Worm (Caenorhabditis elegans): ENCODE measurements around the gene F33C8.4.

F33C8.4 gene

ce11 chrX:14753514-14754076, 21.5 kb downstream of the F33C8.4 start, which contains the start of gene sucl-1 (continued):
- no peak for TF ChIP-seq Y95B8A.8 (GFP tag; IDR thresholded peaks at IDR 0.05)
- peak; percentile 32 for TF ChIP-seq snpc-4 (GFP tag; optimal IDR thresholded peaks at IDR 0.05)
- peak; percentile 68 to 75 (median 72) for TF ChIP-seq snpc-4 (tag; optimal IDR thresholded peaks at IDR 0.05)
- peak; percentile 56 for TF ChIP-seq tbp1 (GFP tag; optimal IDR thresholded peaks at IDR 0.05)
- TF ChIP-seq F10E7.11 (tag; optimal IDR thresholded peaks at IDR 0.05), result no peak
- TF ChIP-seq lag-1 (GFP tag; IDR thresholded peaks at IDR 0.05), result no peak
- TF ChIP-seq ceh-27 (GFP tag; optimal IDR thresholded peaks at IDR 0.05), result peak; percentile 90
- no peak for TF ChIP-seq ceh-91 (GFP tag; IDR thresholded peaks at IDR 0.05)
- TF ChIP-seq attf-3 (GFP tag; conservative IDR thresholded peaks at IDR 0.05), result 0 out of 2 replicates have a peak, but pooled peaks have one; percentile 36
- peak; percentile 54; the same call in 1 of the 2 replicates for TF ChIP-seq pbrm-1 (GFP tag; IDR thresholded peaks at IDR 0.05)

ce11 chrX:14755847-14756246, 23.8 kb downstream of the F33C8.4 start:
- TF ChIP-seq attf-5 (GFP tag; optimal IDR thresholded peaks at IDR 0.05) (no peak), madf-8 (GFP tag; conservative IDR thresholded peaks at IDR 0.05) (no peak), nhr-80 (tag; optimal IDR thresholded peaks at IDR 0.05) (peak; percentile 71), him-1 (tag; optimal IDR thresholded peaks at IDR 0.05) (no peak), mxl-1 (tag; optimal IDR thresholded peaks at IDR 0.05) (no peak), ets-4 (GFP tag; optimal IDR thresholded peaks at IDR 0.05) (no peak), attf-6 (GFP tag; IDR thresholded peaks at IDR 0.05) (no peak), hrde-1 (tag; optimal IDR thresholded peaks at IDR 0.05; ENCODE audit: borderline replicate concordance) (no peak), madf-10 (tag; optimal IDR thresholded peaks at IDR 0.05) (no peak), let-607 (tag; optimal IDR thresholded peaks at IDR 0.05) (peak; percentile 7 to 62), pha-4 (tag; optimal IDR thresholded peaks at IDR 0.05) (no peak)

ce11 chrX:14756606-14757005, 24.5 kb downstream of the F33C8.4 start:
- TF ChIP-seq mcd-1 (GFP tag; IDR thresholded peaks at IDR 0.05) (0 out of 2 replicates have a peak, but pooled peaks have one; percentile 8), F52B5.7 (tag; optimal IDR thresholded peaks at IDR 0.05) (peak; percentile 19), repo-1 (tag; optimal IDR thresholded peaks at IDR 0.05) (no peak), lin-40 (tag; optimal IDR thresholded peaks at IDR 0.05) (no peak), zfh-2 (GFP tag; conservative IDR thresholded peaks at IDR 0.05) (peak; percentile 73), rcor-1 (GFP tag; IDR thresholded peaks at IDR 0.05) (no peak), lsy-27 (tag; optimal IDR thresholded peaks at IDR 0.05; ENCODE audit: borderline replicate concordance, insufficient read depth) (no peak), ccch-3 (GFP tag; optimal IDR thresholded peaks at IDR 0.05) (no peak), snpc-4 (GFP tag; optimal IDR thresholded peaks at IDR 0.05) (no peak), snpc-4 (tag; optimal IDR thresholded peaks at IDR 0.05) (peak in 2 of 4 experiments; percentile 8 to 17), B0035.1 (tag; optimal IDR thresholded peaks at IDR 0.05) (no peak)

ce11 chrX:14757641-14758220, 25.6 kb downstream of the F33C8.4 start:
- TF ChIP-seq sdz-38 (tag; optimal IDR thresholded peaks at IDR 0.05) (no peak), mel-28 (tag; optimal IDR thresholded peaks at IDR 0.05; ENCODE audit: borderline replicate concordance) (no peak), hmg-1.2 (GFP tag; IDR thresholded peaks at IDR 0.05) (peak; percentile 33), akir-1 (GFP tag; optimal IDR thresholded peaks at IDR 0.05) (no peak), ztf-28 (GFP tag; IDR thresholded peaks at IDR 0.05) (no peak), bed-1 (GFP tag; IDR thresholded peaks at IDR 0.05) (no peak), zim-3 (tag; optimal IDR thresholded peaks at IDR 0.05) (no peak), ceh-27 (GFP tag; optimal IDR thresholded peaks at IDR 0.05) (no peak), rpc-1 (optimal IDR thresholded peaks at IDR 0.05) (no peak), rpc-1 (tag; optimal IDR thresholded peaks at IDR 0.05) (no peak), snpc-1.1 (tag; optimal IDR thresholded peaks at IDR 0.05; ENCODE audit: insufficient read depth) (peak; percentile 1), tlf-1 (GFP tag; optimal IDR thresholded peaks at IDR 0.05) (no peak), cebp-1 (GFP tag; IDR thresholded peaks at IDR 0.05) (no peak), cebp-1 (tag; optimal IDR thresholded peaks at IDR 0.05) (no peak), ets-4 (GFP tag; optimal IDR thresholded peaks at IDR 0.05) (no peak), let-526 (GFP tag; IDR thresholded peaks at IDR 0.05) (no peak)

All from whole organism, young adult.